Worm (Caenorhabditis elegans): ENCODE data around the gene fkh-7.

Gene fkh-7

DNA sequence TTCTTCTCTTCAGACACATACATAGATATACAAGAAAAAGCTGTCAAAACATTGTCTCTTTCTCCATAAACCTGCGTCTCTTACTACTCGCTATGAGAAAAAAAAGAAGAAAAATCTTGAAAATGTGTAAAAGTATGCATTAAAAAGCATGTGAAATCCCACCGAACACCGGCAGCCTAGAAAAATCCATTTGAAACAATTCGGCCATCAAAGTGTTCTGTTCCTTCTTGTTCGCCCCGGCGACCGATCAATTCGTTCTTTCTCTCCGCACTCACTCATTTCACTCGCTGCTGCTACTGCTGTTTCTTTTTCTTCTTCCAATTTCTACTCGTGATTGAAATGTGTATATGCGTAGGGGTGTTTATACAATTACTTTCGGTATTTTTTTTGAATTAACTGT is 35.6 kb upstream of the fkh-7 start (continued):
- TF ChIP-seq mxl-3 (GFP tag; optimal IDR thresholded peaks at IDR 0.05), result peak; percentile 90
- peak; percentile 82 for TF ChIP-seq hlh-11 (tag; optimal IDR thresholded peaks at IDR 0.05)
- peak; percentile 18 for TF ChIP-seq dpl-1 (GFP tag; optimal IDR thresholded peaks at IDR 0.05)
- peak; percentile 65 for TF ChIP-seq dve-1 (tag; optimal IDR thresholded peaks at IDR 0.05; ENCODE audit: insufficient read depth)
- TF ChIP-seq nhr-77 (tag; optimal IDR thresholded peaks at IDR 0.05), result peak; percentile 50
- TF ChIP-seq dmd-6 (GFP tag; IDR thresholded peaks at IDR 0.05), result peak; percentile 41; the same call in 1 of the 2 replicates
- TF ChIP-seq nhr-11 (tag; optimal IDR thresholded peaks at IDR 0.05), result peak; percentile 16
- no peak for TF ChIP-seq F10B5.3 (tag; optimal IDR thresholded peaks at IDR 0.05)
- peak in 1 of 2 experiments; percentile 68 for TF ChIP-seq hif-1 (tag; optimal IDR thresholded peaks at IDR 0.05)
- TF ChIP-seq nhr-237 (tag; optimal IDR thresholded peaks at IDR 0.05), result no peak
- peak; percentile 81 for TF ChIP-seq aha-1 (tag)
- no peak for TF ChIP-seq Y75B8A.6 (GFP tag; IDR thresholded peaks at IDR 0.05)
- peak; percentile 47 for TF ChIP-seq mep-1 (tag; optimal IDR thresholded peaks at IDR 0.05)
- no peak for TF ChIP-seq spr-3 (GFP tag; optimal IDR thresholded peaks at IDR 0.05)
- TF ChIP-seq hmg-1.1 (GFP tag; IDR thresholded peaks at IDR 0.05), result peak; percentile 33; the same call in 1 of the 2 replicates
- no peak for TF ChIP-seq snpc-1.2 (GFP tag; IDR thresholded peaks at IDR 0.05)

DNA sequence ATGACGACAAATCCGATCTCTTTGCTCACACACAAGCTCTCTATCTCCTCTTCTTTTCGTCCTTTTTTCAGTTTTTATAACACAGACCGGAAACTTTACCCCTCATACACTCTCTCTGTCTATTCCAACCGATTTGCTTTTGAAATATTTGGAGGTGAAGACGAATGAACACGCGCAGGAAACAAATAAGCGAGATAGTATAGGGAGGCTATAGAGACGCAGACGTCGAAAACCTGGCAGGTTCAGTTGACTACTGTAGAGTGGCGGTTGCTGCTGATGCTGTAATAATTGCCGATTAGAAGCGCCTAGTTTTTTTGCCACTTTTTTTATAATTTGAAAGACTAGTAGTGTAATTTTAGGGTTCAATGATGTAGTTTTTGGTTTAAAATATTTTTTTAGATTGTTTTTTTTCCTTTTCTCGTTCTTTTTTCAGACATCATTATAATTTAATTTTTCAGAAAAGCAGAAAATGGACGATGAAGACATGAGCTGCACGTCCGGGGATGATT is 33.8 kb upstream of the fkh-7 start, which contains the start of gene ari-2:
TSS of gene ari-2 (plus strand) at position 459 of the 509 bp plus-strand sequence.
- TF ChIP-seq daf-12 (tag; optimal IDR thresholded peaks at IDR 0.05) (no peak), aha-1 (tag) (no peak), Y75B8A.6 (GFP tag; IDR thresholded peaks at IDR 0.05) (no peak), lsy-2 (tag; optimal IDR thresholded peaks at IDR 0.05) (peak in 1 of 2 experiments; percentile 39), hlh-11 (tag; optimal IDR thresholded peaks at IDR 0.05) (peak; percentile 7), nhr-42 (GFP tag; IDR thresholded peaks at IDR 0.05) (no peak), daf-16 (GFP tag; optimal IDR thresholded peaks at IDR 0.05) (no peak), daf-16 (tag; optimal IDR thresholded peaks at IDR 0.05) (no peak), hmg-1.1 (GFP tag; IDR thresholded peaks at IDR 0.05) (peak; percentile 75), lin-38 (GFP tag; IDR thresholded peaks at IDR 0.05) (peak; percentile 39; the same call in 1 of the 2 replicates), nhr-102 (tag; optimal IDR thresholded peaks at IDR 0.05) (no peak), fkh-10 (GFP tag; optimal IDR thresholded peaks at IDR 0.05) (no peak), lin-29 (GFP tag; IDR thresholded peaks at IDR 0.05) (no peak), lir-3 (tag; optimal IDR thresholded peaks at IDR 0.05) (no peak), zip-11 (GFP tag; IDR thresholded peaks at IDR 0.05) (no peak), D1046.2 (GFP tag; IDR thresholded peaks at IDR 0.05) (no peak), hlh-30 (tag; optimal IDR thresholded peaks at IDR 0.05; ENCODE audit: insufficient read depth) (peak; percentile 5), mes-2 (tag; optimal IDR thresholded peaks at IDR 0.05; ENCODE audit: poor library complexity, severe bottlenecking) (no peak), unc-39 (tag; optimal IDR thresholded peaks at IDR 0.05) (no peak), F10B5.3 (tag; optimal IDR thresholded peaks at IDR 0.05) (no peak), mdt-29 (GFP tag; IDR thresholded peaks at IDR 0.05) (no peak), cey-2 (tag; optimal IDR thresholded peaks at IDR 0.05; ENCODE audit: borderline replicate concordance, insufficient read depth) (no peak), lim-7 (GFP tag; IDR thresholded peaks at IDR 0.05) (no peak), snpc-4 (tag; optimal IDR thresholded peaks at IDR 0.05) (no peak), ztf-11 (tag; optimal IDR thresholded peaks at IDR 0.05) (no peak), nhr-10 (tag; optimal IDR thresholded peaks at IDR 0.05) (no peak), nhr-76 (tag; optimal IDR thresholded peaks at IDR 0.05) (no peak), nhr-11 (tag; optimal IDR thresholded peaks at IDR 0.05) (no peak), zfp-2 (tag; optimal IDR thresholded peaks at IDR 0.05) (no peak)

DNA sequence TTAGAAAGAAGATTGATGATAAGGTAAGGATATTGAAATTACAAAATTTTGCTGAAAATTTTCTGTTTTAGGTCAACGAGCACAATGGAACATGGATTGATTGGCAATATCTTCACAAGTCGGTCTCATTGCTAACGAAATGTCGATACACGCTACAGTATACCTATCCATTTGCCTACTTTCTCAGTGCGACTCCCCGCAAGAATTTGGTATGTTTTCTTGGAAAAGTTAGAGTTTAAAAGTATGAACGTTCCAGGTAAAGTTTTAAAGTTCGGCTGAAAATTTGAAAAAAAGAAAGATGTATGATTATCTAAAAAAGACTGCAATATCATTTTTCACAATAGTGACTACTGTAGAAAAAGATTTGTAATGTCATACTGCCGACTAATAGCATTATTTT is 30.3 kb upstream of the fkh-7 start:
- TF ChIP-seq unc-62 (GFP tag; optimal IDR thresholded peaks at IDR 0.05 in 1 of 2), result peak in 1 of 2 experiments; percentile 95
- no peak for TF ChIP-seq unc-62 (tag; optimal IDR thresholded peaks at IDR 0.05)
- TF ChIP-seq dmd-8 (GFP tag; IDR thresholded peaks at IDR 0.05), result no peak

Data from whole organism, L4 larva.